Fruit fly (Drosophila melanogaster) whole organism: ENCODE measurements around the gene Ets97D.
A peak's percentile ranks its signal among the peaks of the same experiment; 100 is the strongest.

Source experiments
- CG8478 ChIP-seq: fragments of >200 bp; optimal IDR thresholded peaks from 2 replicates; lab custom pipeline; 2018; ENCODE audit warnings: inconsistent platforms
- Dll ChIP-seq: fragments of >200 bp; optimal IDR thresholded peaks from 2 replicates; lab custom pipeline; 2017
- EcR ChIP-seq, 2 experiments: fragments of >200 bp; optimal IDR thresholded peaks; 2 replicates each; lab custom pipeline; 2017; ENCODE audit warnings: missing biosample characterization in 2 of 2, missing genetic modification characterization in 2 of 2, missing genetic modification reagents in 2 of 2
- pan ChIP-seq: fragments of >200 bp; optimal IDR thresholded peaks from 2 replicates; lab custom pipeline; 2017
- psq ChIP-seq: fragments of >200 bp; optimal IDR thresholded peaks from 2 replicates; lab custom pipeline; 2017
- usp ChIP-seq: fragments of >200 bp; optimal IDR thresholded peaks from 2 replicates; lab custom pipeline; 2017; ENCODE audit warnings: missing biosample characterization, missing genetic modification characterization, mixed read lengths

Gene Ets97D

DNA sequence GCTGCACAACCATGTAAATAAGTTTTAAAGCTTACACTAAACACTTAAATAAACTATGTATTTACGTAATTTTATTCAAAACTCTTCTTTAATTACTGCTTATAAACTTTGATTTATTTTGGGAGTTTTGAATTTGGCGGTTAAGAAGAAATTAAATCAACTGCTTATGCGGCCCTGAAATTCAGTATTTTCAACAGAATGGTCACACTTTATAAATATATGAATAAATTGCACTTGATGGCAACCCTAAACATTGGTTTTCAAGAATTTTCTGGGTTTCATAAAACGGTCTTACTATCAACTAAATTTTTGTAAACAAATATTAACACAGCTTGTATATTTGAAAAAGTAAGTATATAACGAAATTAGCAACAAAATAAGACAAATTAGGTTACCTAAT lies 32.5 kb upstream of the Ets97D start, which contains the start of gene CG14252:
Gene CG14252 (plus strand): TSS at position 302 of the 400 bp plus-strand sequence.
- TF ChIP-seq EcR (GFP tag; optimal IDR thresholded peaks at IDR 0.05; lab: Kevin White, UChicago) (no peak), pan (lab: Kevin White, UChicago) (no peak), CG8478 (lab: Kevin White, UChicago) (no peak), Dll (lab: Kevin White, UChicago) (no peak), usp (no peak), psq (lab: Kevin White, UChicago) (no peak)

DNA sequence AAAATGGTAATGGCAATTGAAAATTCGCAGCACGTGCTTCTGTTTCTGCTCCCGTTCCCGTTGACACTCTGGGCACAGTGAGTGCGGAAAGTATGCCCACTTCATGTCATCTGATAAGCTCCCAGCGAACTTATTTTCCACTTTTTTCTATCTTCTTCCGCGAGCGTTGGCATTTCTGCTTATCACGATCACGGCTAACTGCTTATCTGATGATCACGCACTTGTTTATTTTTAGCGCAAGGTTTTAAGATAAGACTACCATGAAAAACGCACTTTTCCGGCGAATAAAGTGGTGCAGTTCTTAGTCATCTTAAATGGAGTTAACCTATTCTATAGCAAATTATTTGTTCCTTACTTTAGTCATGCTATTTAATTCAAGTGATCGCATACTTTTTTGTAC lies 24.7 kb upstream of the Ets97D start:
- no peak for TF ChIP-seq Dll (lab: Kevin White, UChicago)
- TF ChIP-seq EcR (GFP tag; optimal IDR thresholded peaks at IDR 0.05; lab: Kevin White, UChicago), result no peak
- TF ChIP-seq CG8478 (lab: Kevin White, UChicago), result no peak
- no peak for TF ChIP-seq psq (lab: Kevin White, UChicago)
- no peak for TF ChIP-seq pan (lab: Kevin White, UChicago)
- no peak for TF ChIP-seq usp

DNA sequence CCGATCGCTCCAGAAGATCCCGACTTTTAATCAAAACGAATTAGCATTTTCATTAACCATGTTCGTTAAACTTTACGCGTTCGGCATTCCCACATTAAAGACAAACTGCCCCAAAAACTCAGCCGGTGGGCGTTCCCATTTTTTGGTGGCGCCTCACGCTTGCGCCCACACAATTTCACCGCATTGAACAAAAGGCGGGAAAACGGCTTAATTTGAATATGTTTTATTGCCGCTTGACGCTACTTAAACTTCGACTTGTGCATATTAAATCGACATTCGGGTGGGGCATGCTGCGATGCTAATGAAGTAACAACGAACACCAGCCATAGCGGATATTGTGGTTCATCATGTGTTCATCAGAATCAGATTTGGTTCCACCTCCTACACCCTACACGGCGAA lies 23.8 kb upstream of the Ets97D start:
- TF ChIP-seq Dll (lab: Kevin White, UChicago) (no peak), psq (lab: Kevin White, UChicago) (no peak), usp (no peak)

DNA sequence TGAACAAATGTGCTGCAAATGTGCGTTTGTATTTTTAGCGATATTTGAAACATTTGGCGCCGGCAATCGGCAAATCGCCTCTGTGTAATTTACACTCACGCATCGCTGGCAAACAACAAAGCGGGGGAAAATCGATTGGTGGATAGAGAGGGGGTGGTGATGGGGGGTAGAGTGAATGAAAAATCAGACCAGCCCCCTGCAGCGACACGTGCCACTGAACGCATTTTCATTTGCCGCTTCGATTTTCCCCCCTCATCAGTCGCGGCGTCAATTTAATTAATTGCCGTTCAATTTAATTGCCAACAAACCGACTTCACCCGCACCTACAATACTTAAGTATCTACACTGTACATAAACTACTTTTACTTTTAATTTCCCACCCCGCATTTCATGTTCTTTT lies 22.7 kb upstream of the Ets97D start:
- TF ChIP-seq EcR (GFP tag; optimal IDR thresholded peaks at IDR 0.05; lab: Kevin White, UChicago) (peak in 1 of 2 experiments; percentile 5), CG8478 (lab: Kevin White, UChicago) (no peak)

DNA sequence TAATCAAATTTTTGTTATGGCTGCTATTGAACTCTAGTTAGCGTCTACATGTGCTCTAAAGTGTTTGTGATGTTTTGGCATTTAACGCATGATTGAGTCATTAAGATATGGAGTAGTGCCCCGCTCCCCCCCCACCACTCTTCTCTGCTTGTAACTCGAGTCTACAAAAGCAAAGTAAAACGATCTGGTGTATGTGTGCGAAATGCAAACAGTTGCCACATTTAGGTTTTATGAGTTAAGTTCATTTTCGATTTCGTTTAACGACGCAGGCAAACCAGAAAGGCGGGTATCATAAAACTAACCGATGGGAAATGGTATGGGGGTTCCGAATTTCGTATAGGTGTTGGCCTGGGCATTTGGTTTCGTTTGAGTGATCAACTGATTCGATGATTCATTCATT lies 21.8 kb upstream of the Ets97D start:
- TF ChIP-seq psq (lab: Kevin White, UChicago), result no peak
- no peak for TF ChIP-seq Dll (lab: Kevin White, UChicago)
- TF ChIP-seq pan (lab: Kevin White, UChicago), result no peak

DNA sequence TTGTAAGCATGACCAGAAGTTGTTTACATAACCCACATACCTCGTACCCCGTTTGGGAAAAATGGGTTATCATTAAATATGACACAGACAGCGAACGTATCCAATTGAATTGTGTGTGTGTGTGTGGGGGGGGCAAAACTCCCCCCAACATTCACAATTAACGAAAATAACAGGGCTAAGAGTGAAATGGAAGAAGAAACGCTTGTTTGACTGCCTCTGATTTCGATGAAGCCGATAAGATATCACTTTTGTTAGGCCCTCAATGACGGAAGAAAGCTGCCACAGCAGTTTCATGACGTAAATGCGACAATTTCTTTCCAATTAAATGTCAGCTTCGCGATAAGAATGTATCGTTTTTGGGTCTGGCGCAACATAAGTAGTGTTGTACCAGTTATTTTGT lies 21.2 kb upstream of the Ets97D start:
- TF ChIP-seq EcR (GFP tag; optimal IDR thresholded peaks at IDR 0.05; lab: Kevin White, UChicago) (no peak), Dll (lab: Kevin White, UChicago) (no peak), psq (lab: Kevin White, UChicago) (no peak), pan (lab: Kevin White, UChicago) (no peak), usp (no peak), CG8478 (lab: Kevin White, UChicago) (no peak)

DNA sequence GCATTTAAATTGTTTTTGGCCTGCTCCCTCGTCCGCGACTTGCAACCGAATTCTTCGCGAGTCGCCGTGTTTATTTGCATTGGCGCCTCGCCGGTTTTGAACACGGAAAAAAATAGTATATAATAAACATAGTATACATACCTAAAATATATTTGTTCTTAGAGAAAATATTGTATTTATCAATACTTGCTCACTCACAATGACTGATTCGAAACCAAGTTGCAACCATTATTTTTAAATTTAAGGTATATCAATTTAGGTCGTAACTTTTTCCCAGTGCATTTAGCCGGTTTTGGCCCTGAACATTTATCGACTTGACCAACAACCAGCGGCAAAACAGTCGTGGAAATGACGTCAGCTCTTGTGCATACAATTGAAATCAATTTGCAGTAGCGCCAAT lies 15.7 kb upstream of the Ets97D start:
- no peak for TF ChIP-seq CG8478 (lab: Kevin White, UChicago)

DNA sequence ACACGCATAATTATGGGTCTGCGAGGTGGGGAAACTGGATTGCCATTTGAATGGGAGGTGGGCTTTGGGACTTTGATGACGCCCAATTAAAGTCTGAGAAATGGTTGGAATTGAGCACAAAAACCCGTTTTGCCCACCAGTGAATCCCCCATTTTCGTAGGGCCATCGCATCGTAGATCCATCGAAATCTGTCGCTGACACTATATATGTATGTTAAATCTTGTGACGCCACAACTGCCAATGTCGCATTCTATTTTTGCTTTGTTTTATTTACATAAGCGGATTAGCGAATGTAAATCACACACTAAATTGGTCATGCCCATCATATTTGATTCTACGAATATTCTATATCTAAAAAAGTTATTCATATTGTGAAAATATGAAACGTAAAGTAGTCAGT lies 13.8 kb upstream of the Ets97D start:
- TF ChIP-seq Dll (lab: Kevin White, UChicago) (no peak), EcR (GFP tag; optimal IDR thresholded peaks at IDR 0.05; lab: Kevin White, UChicago) (no peak), usp (no peak), psq (lab: Kevin White, UChicago) (no peak), pan (lab: Kevin White, UChicago) (no peak), CG8478 (lab: Kevin White, UChicago) (no peak)

DNA sequence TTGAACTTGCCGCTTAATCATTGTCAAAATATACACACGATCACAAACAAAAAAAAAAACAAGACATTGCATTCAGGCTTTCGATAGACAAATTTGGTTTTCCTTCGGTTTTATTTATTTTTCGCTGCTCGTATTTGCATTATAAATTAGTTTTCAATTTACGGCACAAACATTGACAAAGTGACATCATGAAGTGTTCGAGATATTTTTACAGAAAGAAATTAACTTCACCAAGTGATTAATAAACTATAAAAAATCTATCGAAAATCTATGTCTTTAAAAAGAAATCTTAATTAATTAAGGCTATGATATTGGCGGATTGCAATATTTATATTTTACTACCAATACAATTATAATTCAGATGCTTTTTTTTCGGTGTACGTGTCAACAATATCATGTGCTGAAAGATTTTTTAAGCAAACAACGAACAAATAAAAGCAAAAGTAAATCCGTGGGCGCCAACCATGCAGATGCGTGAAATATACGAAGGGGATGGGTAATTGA lies 11.2 kb upstream of the Ets97D start:
- no peak for TF ChIP-seq CG8478 (lab: Kevin White, UChicago)
- TF ChIP-seq pan (lab: Kevin White, UChicago), result no peak
- no peak for TF ChIP-seq EcR (GFP tag; optimal IDR thresholded peaks at IDR 0.05; lab: Kevin White, UChicago)
- no peak for TF ChIP-seq usp
- TF ChIP-seq Dll (lab: Kevin White, UChicago), result no peak
- no peak for TF ChIP-seq psq (lab: Kevin White, UChicago)

DNA sequence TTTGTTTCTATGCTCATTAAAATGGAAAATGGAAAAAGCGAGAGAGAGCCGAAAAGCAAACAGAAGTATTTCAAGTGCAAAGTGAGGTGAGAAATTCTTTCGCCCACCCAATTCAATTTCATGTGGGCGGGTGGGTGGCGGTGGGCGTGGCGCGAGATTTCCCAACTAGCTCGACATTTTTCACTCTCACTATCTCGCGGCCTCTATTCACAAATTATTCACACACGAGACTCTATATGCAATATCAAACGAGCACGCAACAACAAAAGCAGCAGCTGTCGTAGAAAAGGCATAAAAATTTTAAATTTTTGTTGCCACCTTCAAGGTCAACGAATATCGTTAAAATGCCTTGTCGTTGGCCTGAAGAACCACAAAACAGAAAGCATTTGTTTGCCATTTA lies 6.2 kb upstream of the Ets97D start:
- TF ChIP-seq EcR (GFP tag; optimal IDR thresholded peaks at IDR 0.05; lab: Kevin White, UChicago), result no peak
- no peak for TF ChIP-seq CG8478 (lab: Kevin White, UChicago)
- no peak for TF ChIP-seq usp
- no peak for TF ChIP-seq Dll (lab: Kevin White, UChicago)
- no peak for TF ChIP-seq pan (lab: Kevin White, UChicago)
- no peak for TF ChIP-seq psq (lab: Kevin White, UChicago)

DNA sequence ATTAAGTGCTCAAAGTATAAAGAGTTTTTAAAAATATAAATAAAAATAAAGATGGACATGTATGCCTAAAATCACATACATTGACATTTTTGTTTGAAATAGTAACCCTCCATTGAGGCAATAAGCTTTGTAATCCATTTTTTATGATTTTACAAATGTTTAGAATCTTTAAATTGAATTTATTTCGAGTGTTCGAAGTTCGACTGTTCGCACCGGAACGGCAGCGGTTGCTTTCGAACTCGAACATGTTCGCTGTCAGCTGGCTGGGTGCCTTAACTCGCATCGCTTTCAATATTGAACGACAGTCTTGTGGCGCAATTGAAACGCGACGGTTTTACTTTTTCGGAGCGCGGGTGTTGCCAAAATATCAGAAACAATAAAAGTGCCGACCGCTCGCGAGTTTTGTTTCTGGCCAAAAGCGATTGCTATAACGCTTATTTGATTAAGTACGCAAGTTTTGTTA lies 2.8 kb upstream of the Ets97D start, which contains the start of gene CG46339:
Gene CG46339 (plus strand): TSS at position 299 of the 463 bp plus-strand sequence.
- TF ChIP-seq CG8478 (lab: Kevin White, UChicago), result no peak
- TF ChIP-seq pan (lab: Kevin White, UChicago), result no peak
- no peak for TF ChIP-seq psq (lab: Kevin White, UChicago)
- no peak for TF ChIP-seq EcR (GFP tag; optimal IDR thresholded peaks at IDR 0.05; lab: Kevin White, UChicago)
- no peak for TF ChIP-seq Dll (lab: Kevin White, UChicago)
- TF ChIP-seq usp, result no peak

DNA sequence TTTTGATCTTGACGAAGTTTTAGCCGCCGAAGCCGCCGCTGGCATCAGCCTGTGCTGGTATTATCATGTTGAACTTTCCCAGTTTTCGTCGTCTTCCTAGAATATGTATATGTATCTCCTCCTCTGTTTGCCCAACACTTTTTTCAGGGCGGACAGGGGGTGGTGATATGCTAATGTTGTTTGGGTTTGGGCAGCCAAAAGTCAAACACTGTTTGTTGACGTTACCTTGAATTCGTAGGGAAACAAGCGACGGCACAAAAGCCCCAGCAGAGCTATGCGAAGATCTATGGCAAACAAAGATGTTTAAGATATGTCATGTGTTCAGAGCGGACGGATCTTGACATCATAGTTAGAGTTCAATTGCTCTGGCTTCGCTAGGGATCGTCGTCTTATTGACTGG lies 3.9 kb downstream of the Ets97D start:
- TF ChIP-seq pan (lab: Kevin White, UChicago), result no peak
- TF ChIP-seq EcR (GFP tag; optimal IDR thresholded peaks at IDR 0.05; lab: Kevin White, UChicago), result no peak
- no peak for TF ChIP-seq CG8478 (lab: Kevin White, UChicago)
- no peak for TF ChIP-seq usp
- TF ChIP-seq psq (lab: Kevin White, UChicago), result no peak
- no peak for TF ChIP-seq Dll (lab: Kevin White, UChicago)
